Worm (Caenorhabditis elegans): ENCODE results near the gene srh-128.

- no peak for TF ChIP-seq him-1 (tag; optimal IDR thresholded peaks at IDR 0.05)
- TF ChIP-seq W03F9.2 (tag; optimal IDR thresholded peaks at IDR 0.05) = no peak
These were observed 30.5 kb upstream of the srh-128 start for ce11 chrII:2735644-2736043.

Measured in whole organism, L4/young adult.